Worm (Caenorhabditis elegans): Measurements from ENCODE around the gene ZK632.9.

ZK632.9 gene

ce11 chrIII:9775916-9776315, 49.3 kb downstream of the ZK632.9 start (continued):
- peak; percentile 38 for TF ChIP-seq dpl-1 (GFP tag; optimal IDR thresholded peaks at IDR 0.05)
- TF ChIP-seq repo-1 (tag; optimal IDR thresholded peaks at IDR 0.05): no peak
- TF ChIP-seq B0261.1 (tag; optimal IDR thresholded peaks at IDR 0.05): no peak
- no peak for TF ChIP-seq F49E8.2 (tag; optimal IDR thresholded peaks at IDR 0.05; ENCODE audit: insufficient read depth)
- no peak for TF ChIP-seq somi-1 (GFP tag; optimal IDR thresholded peaks at IDR 0.05)

All from whole organism, young adult.